Fruit fly (Drosophila melanogaster): ENCODE data around the gene CG33298.

DNA sequence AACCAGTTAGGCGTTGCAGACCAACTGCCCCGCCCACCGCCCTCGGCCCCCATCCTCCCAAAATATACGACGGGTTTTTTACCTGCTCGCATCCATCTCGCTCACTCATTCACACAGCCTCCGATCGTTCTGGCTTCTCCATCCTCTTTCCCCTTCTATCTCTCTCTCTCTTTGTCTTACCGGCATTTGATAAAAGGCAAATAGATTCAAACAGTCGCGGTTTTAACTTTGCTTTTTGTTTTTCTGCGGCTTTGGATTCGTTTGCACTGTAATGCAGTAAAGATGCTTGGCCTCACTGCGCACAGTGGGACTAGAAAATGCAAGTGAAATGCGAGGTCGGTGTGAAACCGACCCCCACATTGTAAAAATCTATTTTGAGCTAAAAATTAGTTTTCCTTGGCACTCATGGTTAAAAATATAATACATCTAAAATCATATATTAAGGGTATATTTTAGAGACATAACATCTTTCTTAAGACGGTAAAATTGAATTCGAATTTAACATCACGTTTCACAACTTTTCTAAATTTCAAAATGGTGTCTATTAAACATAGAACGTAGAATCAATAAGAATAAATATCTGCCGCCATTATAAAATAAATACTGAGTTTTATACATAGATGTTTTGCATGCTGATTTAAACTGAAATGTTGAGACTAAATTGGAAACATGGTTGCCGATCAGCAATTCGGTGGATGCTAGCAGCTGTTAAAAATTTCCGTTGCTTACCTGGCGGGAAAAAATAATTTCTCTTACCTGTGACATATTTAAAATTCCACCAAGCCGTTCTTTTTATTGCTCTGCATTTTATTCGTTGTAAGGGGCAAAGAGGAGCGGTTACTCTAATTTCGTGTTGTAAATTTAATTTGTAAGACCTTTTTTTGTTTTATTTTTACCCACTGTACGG lies 1.4 kb downstream of the CG33298 start:
- TF ChIP-seq kay (GFP tag; ENCODE audit: borderline replicate concordance) (peak; percentile 71), CG11617 (GFP tag; optimal IDR thresholded peaks at IDR 0.05) (no peak), Hr96 (GFP tag; optimal IDR thresholded peaks at IDR 0.05) (no peak), tj (GFP tag; optimal IDR thresholded peaks at IDR 0.05) (no peak), Clk (GFP tag; optimal IDR thresholded peaks at IDR 0.05) (no peak), cnc (optimal IDR thresholded peaks at IDR 0.05) (no peak), CG33017 (tag; optimal IDR thresholded peaks at IDR 0.05) (no peak)

Measured in whole organism, adult.